Fruit fly (Drosophila melanogaster): Measurements from ENCODE around the gene Roc1a.
A peak's percentile ranks its signal among the peaks of the same experiment; 100 is the strongest.

Roc1a gene

dm6 chrX:658021-658420, 10.9 kb downstream of the Roc1a start (continued):
- TF ChIP-seq CG14710 (tag; optimal IDR thresholded peaks at IDR 0.05) (no peak), Pdp1 (GFP tag; optimal IDR thresholded peaks at IDR 0.05) (no peak), CG15073 (GFP tag; optimal IDR thresholded peaks at IDR 0.05) (no peak), pita (GFP tag; optimal IDR thresholded peaks at IDR 0.05) (peak; percentile 48), Dp (GFP tag; optimal IDR thresholded peaks at IDR 0.05) (peak; percentile 90), Ets65A (GFP tag) (no peak), CG32532 (GFP tag; IDR thresholded peaks at IDR 0.05) (no peak), eyg (GFP tag; optimal IDR thresholded peaks at IDR 0.05) (no peak), Hr78 (GFP tag; optimal IDR thresholded peaks at IDR 0.05) (no peak), Chrac-16 (GFP tag; optimal IDR thresholded peaks at IDR 0.05) (no peak), CG17829 (tag; optimal IDR thresholded peaks at IDR 0.05) (no peak), CG6654 (GFP tag; optimal IDR thresholded peaks at IDR 0.05) (no peak), zfh2 (GFP tag; optimal IDR thresholded peaks at IDR 0.05) (no peak), Mrtf (GFP tag; IDR thresholded peaks at IDR 0.05) (no peak), croc (GFP tag; conservative IDR thresholded peaks at IDR 0.05) (no peak), knrl (GFP tag; IDR thresholded peaks at IDR 0.05; ENCODE audit: partially characterized antibody) (no peak), Atf-2 (GFP tag; optimal IDR thresholded peaks at IDR 0.05) (no peak), CG42726 (GFP tag; IDR thresholded peaks at IDR 0.05; ENCODE audit: partially characterized antibody) (no peak), CG3281 (GFP tag; optimal IDR thresholded peaks at IDR 0.05) (peak; percentile 6), CG9876 (GFP tag; optimal IDR thresholded peaks at IDR 0.05) (no peak), Asciz (GFP tag; optimal IDR thresholded peaks at IDR 0.05) (no peak), CG11456 (GFP tag; IDR thresholded peaks at IDR 0.05) (no peak), CG7786 (GFP tag; optimal IDR thresholded peaks at IDR 0.05) (no peak), Optix (GFP tag; IDR thresholded peaks at IDR 0.05) (no peak), mirr (GFP tag; optimal IDR thresholded peaks at IDR 0.05) (no peak), CG15514 (GFP tag; optimal IDR thresholded peaks at IDR 0.05) (peak; percentile 86), CG9215 (GFP tag; IDR thresholded peaks at IDR 0.05) (no peak), B-H2 (GFP tag; optimal IDR thresholded peaks at IDR 0.05) (peak; percentile 17), CG10366 (GFP tag; IDR thresholded peaks at IDR 0.05) (no peak), gcm2 (GFP tag; optimal IDR thresholded peaks at IDR 0.05) (no peak), ATbp (GFP tag; optimal IDR thresholded peaks at IDR 0.05) (no peak), so (GFP tag; IDR thresholded peaks at IDR 0.05) (no peak), cas (GFP tag; IDR thresholded peaks at IDR 0.05) (no peak), CG9797 (GFP tag; optimal IDR thresholded peaks at IDR 0.05) (no peak), gfzf (GFP tag; optimal IDR thresholded peaks at IDR 0.05) (peak; percentile 50), CG7928 (GFP tag; optimal IDR thresholded peaks at IDR 0.05) (peak; percentile 94), onecut (GFP tag; IDR thresholded peaks at IDR 0.05) (no peak), CG2116 (GFP tag; optimal IDR thresholded peaks at IDR 0.05) (no peak), bsh (GFP tag; optimal IDR thresholded peaks at IDR 0.05) (no peak), pros (GFP tag; optimal IDR thresholded peaks at IDR 0.05) (no peak), CG14667 (GFP tag; IDR thresholded peaks at IDR 0.05) (no peak), CG8290 (GFP tag; optimal IDR thresholded peaks at IDR 0.05) (no peak), CG8290 (tag; optimal IDR thresholded peaks at IDR 0.05) (no peak), mam (GFP tag; optimal IDR thresholded peaks at IDR 0.05) (no peak), Dip3 (GFP tag; optimal IDR thresholded peaks at IDR 0.05) (no peak), PHDP (tag; optimal IDR thresholded peaks at IDR 0.05) (no peak), Eip74EF (GFP tag; optimal IDR thresholded peaks at IDR 0.05) (no peak), NfI (GFP tag; optimal IDR thresholded peaks at IDR 0.05) (no peak), grau (tag; optimal IDR thresholded peaks at IDR 0.05) (peak; percentile 21), CG13775 (GFP tag; optimal IDR thresholded peaks at IDR 0.05) (no peak), her (GFP tag; optimal IDR thresholded peaks at IDR 0.05) (no peak), cato (GFP tag; optimal IDR thresholded peaks at IDR 0.05; ENCODE audit: borderline replicate concordance) (no peak)
